Worm (Caenorhabditis elegans) whole organism, L4 larva: ENCODE measurements around the gene scl-19.

ENCODE experiments used
- R02D3.7 ChIP-seq: fragments of 150-350 bp; sonication (generic microtip); optimal IDR thresholded peaks from 3 replicates; lab custom pipeline; 2014; ENCODE audit warnings: missing biosample characterization, missing genetic modification characterization
- dpl-1 ChIP-seq: fragments of 150-350 bp; optimal IDR thresholded peaks from 2 replicates; lab custom pipeline; 2014; ENCODE audit warnings: missing biosample characterization, missing genetic modification reagents, missing genetic modification characterization
- egl-27 ChIP-seq: sonication (generic microtip); optimal IDR thresholded peaks from 3 replicates; lab custom pipeline; 2017; ENCODE audit warnings: missing biosample characterization, missing genetic modification reagents, missing genetic modification characterization
- lin-38 ChIP-seq: fragments of 200-800 bp; sonication (Bioruptor generic); IDR thresholded peaks from 2 replicates; pipeline ENCODE4 v1.3.6; 2022; ENCODE audit warnings: missing genetic modification reagents, missing genetic modification characterization, missing compliant biosample characterization
- madf-5 ChIP-seq, 2 experiments: fragments of 200-800 bp; sonication (Bioruptor generic); IDR thresholded peaks; 2 replicates each; pipeline ENCODE4 v1.3.6; 2022; ENCODE audit warnings: missing compliant biosample characterization in 2 of 2, missing genetic modification characterization in 2 of 2
- nhr-76 ChIP-seq: fragments of 150-350 bp; optimal IDR thresholded peaks from 2 replicates; lab custom pipeline; 2014; ENCODE audit warnings: missing biosample characterization, missing genetic modification characterization
- unc-62 ChIP-seq, 3 experiments: fragments of 150-350 bp in 1 of 3; sonication (generic microtip); optimal IDR thresholded peaks in 2 of 3; peaks in 1 of 3; 1 replicate in 1 of 3; 2 replicates in 2 of 3; lab custom pipeline; 2014 to 2017; ENCODE audit warnings: missing biosample characterization in 3 of 3, missing genetic modification characterization in 3 of 3, missing genetic modification reagents in 3 of 3, missing genotype in 1 of 3

- TF ChIP-seq unc-62 (GFP tag; optimal IDR thresholded peaks at IDR 0.05 in 1 of 2; lab: Kevin White, UChicago) = no peak
- TF ChIP-seq unc-62 (tag; optimal IDR thresholded peaks at IDR 0.05; lab: Kevin White, UChicago) = no peak
- no peak for TF ChIP-seq dpl-1 (GFP tag; lab: Kevin White, UChicago)
- TF ChIP-seq madf-5 (GFP tag; IDR thresholded peaks at IDR 0.05; lab: Robert Waterston, UW) = no peak
- TF ChIP-seq egl-27 (tag; lab: Kevin White, UChicago) = no peak
- no peak for TF ChIP-seq R02D3.7 (tag; lab: Kevin White, UChicago)
- no peak for TF ChIP-seq lin-38 (GFP tag; lab: Robert Waterston, UW)
- no peak for TF ChIP-seq nhr-76
Measured at ce11 chrV:18695469-18695868, 36.3 kb upstream of the scl-19 start.
